Worm (Caenorhabditis elegans) whole organism, young adult: ENCODE data around the gene R03H10.5.

Experiments used
- hlh-12 ChIP-seq: sonication (generic microtip); optimal IDR thresholded peaks from 2 replicates; lab custom pipeline; 2016; ENCODE audit warnings: missing genetic modification characterization, missing compliant biosample characterization
- nhr-120 ChIP-seq: fragments of 200-800 bp; sonication (Bioruptor generic); IDR thresholded peaks from 2 replicates; pipeline ENCODE4 v1.3.6; 2022; ENCODE audit warnings: missing genetic modification characterization, missing compliant biosample characterization
- snpc-1.1 ChIP-seq: sonication (generic microtip); optimal IDR thresholded peaks from 2 replicates; lab custom pipeline; 2017; ENCODE audit warnings: missing genetic modification characterization, mild to moderate bottlenecking, missing compliant biosample characterization, antibody characterized with exemption, moderate library complexity, missing genotype, missing genetic modification reagents; ENCODE audit not compliant: insufficient read depth
- unc-130 ChIP-seq: sonication (generic microtip); optimal IDR thresholded peaks from 2 replicates; lab custom pipeline; 2016; ENCODE audit warnings: missing genetic modification reagents, missing genetic modification characterization, missing compliant biosample characterization

DNA sequence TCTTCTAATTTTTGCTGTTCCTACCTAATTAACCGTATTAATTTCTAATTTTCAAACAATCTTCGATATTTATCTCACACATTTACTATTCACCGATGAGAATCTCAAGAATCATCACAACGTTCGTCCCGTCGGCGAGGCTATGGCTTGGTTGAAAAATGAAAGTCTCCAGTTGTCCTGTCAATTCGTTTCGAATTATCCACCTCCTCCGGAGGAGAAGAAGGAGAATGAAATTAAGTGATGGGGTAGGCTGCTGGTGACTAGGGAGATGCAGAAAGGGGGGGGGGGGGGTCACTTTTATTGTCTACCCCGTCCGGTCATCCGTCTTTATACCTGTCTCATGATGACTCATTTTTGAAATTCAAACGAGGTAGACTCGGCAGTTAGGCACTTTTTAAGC is 17.5 kb downstream of the R03H10.5 start:
- TF ChIP-seq nhr-120 (GFP tag; lab: Robert Waterston, UW): no peak
- no peak for TF ChIP-seq unc-130 (GFP tag; lab: Kevin White, UChicago)
- no peak for TF ChIP-seq snpc-1.1 (tag; lab: Kevin White, UChicago)
- TF ChIP-seq hlh-12 (tag; lab: Kevin White, UChicago): no peak
